Worm (Caenorhabditis elegans): ENCODE results near the gene nhr-152.

- TF ChIP-seq ama-1 (optimal IDR thresholded peaks at IDR 0.05) (no peak), pes-1 (GFP tag; IDR thresholded peaks at IDR 0.05) (no peak), ceh-13 (GFP tag; optimal IDR thresholded peaks at IDR 0.05) (no peak), tra-4 (tag; optimal IDR thresholded peaks at IDR 0.05) (no peak), aly-1 (tag; optimal IDR thresholded peaks at IDR 0.05) (no peak), hmbx-1 (tag; optimal IDR thresholded peaks at IDR 0.05) (no peak), hmg-4 (GFP tag; optimal IDR thresholded peaks at IDR 0.05) (no peak), B0310.2 (tag; optimal IDR thresholded peaks at IDR 0.05) (no peak), tbx-37 (GFP tag; conservative IDR thresholded peaks at IDR 0.05) (no peak), tbx-11 (GFP tag; IDR thresholded peaks at IDR 0.05) (no peak), F13C5.2 (tag; optimal IDR thresholded peaks at IDR 0.05) (no peak), hnd-1 (tag; optimal IDR thresholded peaks at IDR 0.05) (no peak)
These were observed 40.1 kb downstream of the nhr-152 start for ce11 chrV:7726202-7726601.

Measured in whole organism, early embryonic.